Worm (Caenorhabditis elegans) whole organism, L4 larva: Measurements from ENCODE around the gene tir-1.
A peak's percentile ranks its signal among the peaks of the same experiment; 100 is the strongest.

ENCODE experiments used
- F10B5.3 ChIP-seq: sonication (generic microtip); optimal IDR thresholded peaks from 2 replicates; lab custom pipeline; 2016; ENCODE audit warnings: mild to moderate bottlenecking, missing genetic modification characterization, missing compliant biosample characterization
- F37D6.2 ChIP-seq: sonication (generic microtip); optimal IDR thresholded peaks from 2 replicates; lab custom pipeline; 2016; ENCODE audit warnings: mild to moderate bottlenecking, missing genetic modification characterization, missing compliant biosample characterization
- F49E8.2 ChIP-seq: sonication (generic microtip); optimal IDR thresholded peaks from 2 replicates; lab custom pipeline; 2016; ENCODE audit warnings: missing compliant biosample characterization, mild to moderate bottlenecking, missing genetic modification characterization, borderline replicate concordance
- R02D3.7 ChIP-seq: fragments of 150-350 bp; sonication (generic microtip); optimal IDR thresholded peaks from 3 replicates; lab custom pipeline; 2014; ENCODE audit warnings: missing biosample characterization, missing genetic modification characterization
- T20F7.1 ChIP-seq: fragments of 200-800 bp; sonication (Bioruptor generic); optimal IDR thresholded peaks from 2 replicates; lab custom pipeline; 2018; ENCODE audit warnings: mild to moderate bottlenecking, missing genetic modification characterization, missing compliant biosample characterization
- T26A8.4 ChIP-seq: fragments of 200-800 bp; sonication (Bioruptor generic); IDR thresholded peaks from 2 replicates; pipeline ENCODE4 v1.3.6; 2022; ENCODE audit warnings: missing genetic modification characterization, missing compliant biosample characterization
- Y5F2A.4 ChIP-seq: fragments of 200-800 bp; sonication (Bioruptor generic); optimal IDR thresholded peaks from 2 replicates; lab custom pipeline; 2018; ENCODE audit warnings: mild to moderate bottlenecking, missing genetic modification characterization, missing compliant biosample characterization
- ZK546.5 ChIP-seq, 2 experiments: sonication (generic microtip); optimal IDR thresholded peaks; 2 replicates each; lab custom pipeline; 2017; ENCODE audit warnings: missing biosample characterization in 2 of 2, missing genetic modification characterization in 2 of 2
- aha-1 ChIP-seq: fragments of 150-350 bp; peaks from one replicate; lab custom pipeline; 2014; ENCODE audit warnings: missing biosample characterization, missing genetic modification characterization
- aly-2 ChIP-seq: sonication (generic microtip); optimal IDR thresholded peaks from 2 replicates; lab custom pipeline; 2018; ENCODE audit warnings: missing biosample characterization, missing genetic modification characterization
- arid-1 ChIP-seq: fragments of 200-800 bp; sonication (Bioruptor generic); conservative IDR thresholded peaks from 2 replicates; pipeline ENCODE4 v1.3.6; 2022; ENCODE audit warnings: missing genetic modification reagents, missing genetic modification characterization, missing compliant biosample characterization
- ceh-28 ChIP-seq: fragments of 150-350 bp; optimal IDR thresholded peaks from 2 replicates; lab custom pipeline; 2014; ENCODE audit warnings: missing biosample characterization, missing genetic modification reagents, missing genetic modification characterization
- ceh-32 ChIP-seq: sonication (generic microtip); optimal IDR thresholded peaks from 2 replicates; lab custom pipeline; 2016; ENCODE audit warnings: mild to moderate bottlenecking, missing genetic modification characterization, missing compliant biosample characterization; ENCODE audit not compliant: poor library complexity
- ceh-62 ChIP-seq: sonication (generic microtip); optimal IDR thresholded peaks from 2 replicates; lab custom pipeline; 2017; ENCODE audit warnings: missing biosample characterization, missing genetic modification characterization
- cey-2 ChIP-seq: sonication (generic microtip); optimal IDR thresholded peaks from 3 replicates; lab custom pipeline; 2017; ENCODE audit warnings: missing genetic modification characterization, mild to moderate bottlenecking, missing compliant biosample characterization, antibody characterized with exemption, borderline replicate concordance; ENCODE audit not compliant: insufficient read depth
- daf-12 ChIP-seq: fragments of 150-350 bp; optimal IDR thresholded peaks from 2 replicates; lab custom pipeline; 2014; ENCODE audit warnings: missing biosample characterization, missing genetic modification reagents, missing genetic modification characterization
- daf-16 ChIP-seq, 3 experiments: sonication (generic microtip); optimal IDR thresholded peaks; 2 replicates each; lab custom pipeline; 2016 to 2017; ENCODE audit warnings: missing genetic modification characterization in 3 of 3, missing genetic modification reagents in 3 of 3, mild to moderate bottlenecking in 2 of 3, missing compliant biosample characterization in 2 of 3, missing biosample characterization in 1 of 3, moderate library complexity in 1 of 3
- dpl-1 ChIP-seq: fragments of 150-350 bp; optimal IDR thresholded peaks from 2 replicates; lab custom pipeline; 2014; ENCODE audit warnings: missing biosample characterization, missing genetic modification reagents, missing genetic modification characterization
- duxl-1 ChIP-seq: sonication (generic microtip); optimal IDR thresholded peaks from 2 replicates; lab custom pipeline; 2016; ENCODE audit warnings: mild to moderate bottlenecking, missing genetic modification characterization, moderate library complexity, missing compliant biosample characterization; ENCODE audit not compliant: poor library complexity
- dve-1 ChIP-seq: sonication (generic microtip); optimal IDR thresholded peaks from 2 replicates; lab custom pipeline; 2017; ENCODE audit warnings: antibody characterized with exemption, mild to moderate bottlenecking, missing genetic modification characterization, missing compliant biosample characterization; ENCODE audit not compliant: insufficient read depth
- fkh-10 ChIP-seq: fragments of 150-350 bp; optimal IDR thresholded peaks from 2 replicates; lab custom pipeline; 2014; ENCODE audit warnings: missing biosample characterization, missing genetic modification reagents, missing genetic modification characterization
- fos-1 ChIP-seq: fragments of 150-350 bp; optimal IDR thresholded peaks from 2 replicates; lab custom pipeline; 2014; ENCODE audit warnings: missing biosample characterization, missing genetic modification characterization
- gei-8 ChIP-seq: fragments of 200-800 bp; sonication (Bioruptor generic); optimal IDR thresholded peaks from 2 replicates; lab custom pipeline; 2018; ENCODE audit warnings: mild to moderate bottlenecking, missing genetic modification characterization, missing compliant biosample characterization
- hif-1 ChIP-seq, 2 experiments: sonication (generic microtip); optimal IDR thresholded peaks; 2 replicates each; lab custom pipeline; 2016 to 2017; ENCODE audit warnings: missing compliant biosample characterization in 2 of 2, missing genetic modification characterization in 2 of 2, missing genetic modification reagents in 2 of 2, missing genotype in 2 of 2, mild to moderate bottlenecking in 1 of 2
- hlh-11 ChIP-seq: fragments of 200-800 bp; sonication (Bioruptor generic); optimal IDR thresholded peaks from 2 replicates; lab custom pipeline; 2018; ENCODE audit warnings: mild to moderate bottlenecking, missing genetic modification characterization, missing compliant biosample characterization
- jun-1 ChIP-seq: fragments of 150-350 bp; optimal IDR thresholded peaks from 2 replicates; lab custom pipeline; 2014; ENCODE audit warnings: missing biosample characterization, missing genetic modification reagents, missing genetic modification characterization
- lsy-2 ChIP-seq, 2 experiments: fragments of 150-350 bp in 1 of 2; sonication (generic microtip) in 1 of 2; optimal IDR thresholded peaks; 2 replicates each; lab custom pipeline; 2014 to 2017; ENCODE audit warnings: missing biosample characterization in 2 of 2, missing genetic modification characterization in 2 of 2
- mes-2 ChIP-seq: sonication (generic microtip); optimal IDR thresholded peaks from 2 replicates; lab custom pipeline; 2016; ENCODE audit warnings: missing genotype, mild to moderate bottlenecking, missing genetic modification characterization, missing compliant biosample characterization; ENCODE audit not compliant: poor library complexity, severe bottlenecking
- mxl-2 ChIP-seq: fragments of 200-800 bp; sonication (Bioruptor generic); conservative IDR thresholded peaks from 2 replicates; pipeline ENCODE4 v1.3.6; 2022; ENCODE audit warnings: missing genetic modification reagents, missing genetic modification characterization, missing compliant biosample characterization
- nhr-102 ChIP-seq: sonication (generic microtip); optimal IDR thresholded peaks from 2 replicates; lab custom pipeline; 2016; ENCODE audit warnings: mild to moderate bottlenecking, missing genetic modification characterization, moderate library complexity, missing compliant biosample characterization
- nhr-111 ChIP-seq: fragments of 200-800 bp; sonication (Bioruptor generic); optimal IDR thresholded peaks from 2 replicates; lab custom pipeline; 2018; ENCODE audit warnings: mild to moderate bottlenecking, missing genetic modification characterization, missing compliant biosample characterization
- nhr-25 ChIP-seq: sonication (generic microtip); optimal IDR thresholded peaks from 2 replicates; lab custom pipeline; 2017; ENCODE audit warnings: missing genetic modification characterization, mild to moderate bottlenecking, missing compliant biosample characterization, antibody characterized with exemption, moderate library complexity, borderline replicate concordance; ENCODE audit not compliant: insufficient read depth
- nhr-28 ChIP-seq: fragments of 150-350 bp; optimal IDR thresholded peaks from 2 replicates; lab custom pipeline; 2014; ENCODE audit warnings: missing biosample characterization, missing genetic modification characterization
- nhr-42 ChIP-seq: fragments of 200-800 bp; sonication (Bioruptor generic); IDR thresholded peaks from 2 replicates; pipeline ENCODE4 v1.3.6; 2022; ENCODE audit warnings: missing genetic modification characterization, missing compliant biosample characterization
- pha-4 ChIP-seq, 2 experiments: fragments of 150-350 bp in 1 of 2; fragments of 200-800 bp in 1 of 2; sonication (Bioruptor generic) in 1 of 2; IDR thresholded peaks in 1 of 2; optimal IDR thresholded peaks in 1 of 2; 2 replicates each; pipeline versions ENCODE4 v1.3.6 to Lab custom; 2014 to 2022; ENCODE audit warnings: missing genetic modification characterization in 2 of 2, missing genetic modification reagents in 2 of 2, missing biosample characterization in 1 of 2, missing compliant biosample characterization in 1 of 2
- php-3 ChIP-seq: fragments of 200-800 bp; sonication (Bioruptor generic); IDR thresholded peaks from 2 replicates; pipeline ENCODE4 v1.3.6; 2022; ENCODE audit warnings: missing genetic modification reagents, missing genetic modification characterization, missing compliant biosample characterization
- sdz-12 ChIP-seq: fragments of 200-800 bp; sonication (Bioruptor generic); optimal IDR thresholded peaks from 2 replicates; lab custom pipeline; 2018; ENCODE audit warnings: mild to moderate bottlenecking, missing genetic modification characterization, missing compliant biosample characterization
- set-16 ChIP-seq: fragments of 200-800 bp; sonication (Bioruptor generic); IDR thresholded peaks from 2 replicates; pipeline ENCODE4 v1.3.6; 2022; ENCODE audit warnings: missing genetic modification reagents, missing genetic modification characterization, missing compliant biosample characterization
- snpc-1.2 ChIP-seq: fragments of 200-800 bp; sonication (Bioruptor generic); IDR thresholded peaks from 2 replicates; pipeline ENCODE4 v1.3.6; 2022; ENCODE audit warnings: missing genetic modification reagents, missing genetic modification characterization, missing compliant biosample characterization
- spr-1 ChIP-seq: sonication (generic microtip); optimal IDR thresholded peaks from 2 replicates; lab custom pipeline; 2016; ENCODE audit warnings: mild to moderate bottlenecking, missing genetic modification characterization, missing compliant biosample characterization
- unc-62 ChIP-seq, 3 experiments: fragments of 150-350 bp in 1 of 3; sonication (generic microtip); optimal IDR thresholded peaks in 2 of 3; peaks in 1 of 3; 1 replicate in 1 of 3; 2 replicates in 2 of 3; lab custom pipeline; 2014 to 2017; ENCODE audit warnings: missing biosample characterization in 3 of 3, missing genetic modification characterization in 3 of 3, missing genetic modification reagents in 3 of 3, missing genotype in 1 of 3
- zfp-3 ChIP-seq: fragments of 200-800 bp; sonication (Bioruptor generic); conservative IDR thresholded peaks from 2 replicates; pipeline ENCODE4 v1.3.6; 2022; ENCODE audit warnings: missing genetic modification reagents, missing genetic modification characterization, missing compliant biosample characterization
- zip-11 ChIP-seq: fragments of 200-800 bp; sonication (Bioruptor generic); IDR thresholded peaks from 2 replicates; pipeline ENCODE4 v1.3.6; 2022; ENCODE audit warnings: missing genetic modification characterization, missing compliant biosample characterization
- zip-2 ChIP-seq: fragments of 150-350 bp; optimal IDR thresholded peaks from 2 replicates; lab custom pipeline; 2014; ENCODE audit warnings: missing biosample characterization, missing genetic modification characterization
- ztf-11 ChIP-seq: fragments of 150-350 bp; optimal IDR thresholded peaks from 2 replicates; lab custom pipeline; 2014; ENCODE audit warnings: missing biosample characterization, missing genetic modification characterization

Gene tir-1

DNA sequence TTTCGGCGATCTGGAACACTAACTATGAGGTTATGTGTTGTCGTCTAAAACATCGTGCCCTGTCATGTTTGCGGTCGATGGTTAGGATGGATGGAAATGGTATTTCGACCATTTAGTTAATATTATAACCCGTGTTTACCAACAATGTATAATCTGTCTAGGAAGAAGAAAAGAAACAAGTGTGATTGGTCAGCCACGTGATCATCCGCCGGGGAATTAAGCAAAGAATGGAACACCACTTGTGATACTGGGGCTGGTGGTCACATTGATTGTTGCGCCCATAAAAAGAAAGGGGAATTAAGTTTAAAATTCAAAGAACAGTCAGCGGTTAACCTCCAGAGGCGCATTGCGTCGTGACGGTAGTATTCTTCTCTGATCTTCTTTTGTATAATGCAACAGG lies 25.8 kb downstream of the tir-1 start (continued):
- no peak for TF ChIP-seq arid-1 (GFP tag; lab: Robert Waterston, UW)
- no peak for TF ChIP-seq daf-16 (GFP tag; optimal IDR thresholded peaks at IDR 0.05; lab: Kevin White, UChicago)
- peak; percentile 60 for TF ChIP-seq daf-16 (tag; optimal IDR thresholded peaks at IDR 0.05; lab: Kevin White, UChicago)
- no peak for TF ChIP-seq daf-12 (tag; lab: Kevin White, UChicago)
- TF ChIP-seq nhr-111 (GFP tag; lab: Kevin White, UChicago) = no peak
- TF ChIP-seq spr-1 = no peak
- TF ChIP-seq F49E8.2 (tag; lab: Kevin White, UChicago) = no peak
- TF ChIP-seq nhr-25 = no peak
- peak in 1 of 2 experiments; percentile 57 for TF ChIP-seq unc-62 (GFP tag; optimal IDR thresholded peaks at IDR 0.05 in 1 of 2; lab: Kevin White, UChicago)
- TF ChIP-seq unc-62 (tag; optimal IDR thresholded peaks at IDR 0.05; lab: Kevin White, UChicago) = no peak
- TF ChIP-seq nhr-28 (tag; lab: Kevin White, UChicago) = peak; percentile 72
- peak; percentile 74 for TF ChIP-seq hlh-11
- TF ChIP-seq Y5F2A.4 (GFP tag; lab: Kevin White, UChicago) = no peak
- TF ChIP-seq fkh-10 (GFP tag; lab: Kevin White, UChicago) = no peak
- no peak for TF ChIP-seq ceh-62 (tag; lab: Kevin White, UChicago)
- peak; percentile 1 for TF ChIP-seq dpl-1 (GFP tag; lab: Kevin White, UChicago)
- TF ChIP-seq nhr-102 (tag; lab: Kevin White, UChicago) = no peak
- no peak for TF ChIP-seq sdz-12 (GFP tag; lab: Kevin White, UChicago)
- peak in 1 of 2 experiments; percentile 42 for TF ChIP-seq lsy-2 (tag; optimal IDR thresholded peaks at IDR 0.05; lab: Kevin White, UChicago)
- no peak for TF ChIP-seq ztf-11 (tag; lab: Kevin White, UChicago)
- no peak for TF ChIP-seq jun-1 (tag; lab: Kevin White, UChicago)
- no peak for TF ChIP-seq hif-1 (tag; optimal IDR thresholded peaks at IDR 0.05; lab: Kevin White, UChicago)

DNA sequence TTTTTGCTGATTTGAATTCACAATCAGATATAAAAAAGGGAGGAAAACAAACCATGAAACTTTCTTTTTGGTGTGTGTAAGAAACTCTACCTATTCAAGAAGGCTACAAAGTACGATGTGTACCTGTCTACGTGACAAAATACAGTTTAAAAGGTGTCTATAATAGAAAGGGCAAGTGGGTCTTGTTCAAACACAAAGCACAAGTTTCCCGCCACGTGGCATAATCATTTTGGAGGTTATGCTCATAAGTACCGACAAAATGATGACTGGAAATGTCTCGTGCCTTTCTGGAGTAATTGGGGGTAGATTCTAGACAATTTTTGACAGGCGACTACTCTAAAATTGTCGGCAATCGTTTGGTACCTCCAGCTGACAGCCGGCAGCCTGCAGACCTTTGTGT lies 26.5 kb downstream of the tir-1 start:
- TF ChIP-seq fkh-10 (GFP tag; lab: Kevin White, UChicago) (no peak), ZK546.5 (tag; optimal IDR thresholded peaks at IDR 0.05; lab: Kevin White, UChicago) (no peak), arid-1 (GFP tag; lab: Robert Waterston, UW) (no peak), zip-2 (tag; lab: Kevin White, UChicago) (no peak), ceh-28 (tag; lab: Kevin White, UChicago) (no peak), sdz-12 (GFP tag; lab: Kevin White, UChicago) (no peak), T26A8.4 (GFP tag; lab: Robert Waterston, UW) (no peak), F37D6.2 (no peak), F49E8.2 (tag; lab: Kevin White, UChicago) (no peak), cey-2 (tag; lab: Kevin White, UChicago) (no peak), Y5F2A.4 (GFP tag; lab: Kevin White, UChicago) (no peak), duxl-1 (tag; lab: Kevin White, UChicago) (no peak), php-3 (GFP tag; lab: Robert Waterston, UW) (no peak), jun-1 (tag; lab: Kevin White, UChicago) (no peak), hif-1 (tag; optimal IDR thresholded peaks at IDR 0.05; lab: Kevin White, UChicago) (peak in 1 of 2 experiments; percentile 93), gei-8 (no peak), aha-1 (no peak), snpc-1.2 (GFP tag; lab: Robert Waterston, UW) (no peak), dve-1 (tag; lab: Kevin White, UChicago) (peak; percentile 47), nhr-42 (GFP tag; lab: Robert Waterston, UW) (no peak), zip-11 (no peak), fos-1 (tag; lab: Kevin White, UChicago) (no peak), R02D3.7 (no peak), ceh-32 (no peak), pha-4 (GFP tag; IDR thresholded peaks at IDR 0.05; lab: Robert Waterston, UW) (no peak), pha-4 (tag; optimal IDR thresholded peaks at IDR 0.05; lab: Kevin White, UChicago) (no peak), aly-2 (tag; lab: Kevin White, UChicago) (no peak), mxl-2 (GFP tag; lab: Robert Waterston, UW) (no peak), zfp-3 (0 out of 2 replicates have a peak, but pooled peaks have one; percentile 14), T20F7.1 (GFP tag; lab: Kevin White, UChicago) (no peak), set-16 (GFP tag; lab: Robert Waterston, UW) (no peak), nhr-28 (tag; lab: Kevin White, UChicago) (peak; percentile 67), mes-2 (tag; lab: Kevin White, UChicago) (no peak), F10B5.3 (no peak), daf-16 (GFP tag; optimal IDR thresholded peaks at IDR 0.05; lab: Kevin White, UChicago) (no peak), daf-16 (tag; optimal IDR thresholded peaks at IDR 0.05; lab: Kevin White, UChicago) (peak; percentile 17)
